Worm (Caenorhabditis elegans) whole organism, young adult: ENCODE data around the gene rga-5.

Experiments
- D2030.7 ChIP-seq: fragments of 200-800 bp; sonication (Bioruptor generic); IDR thresholded peaks from 2 replicates; pipeline ENCODE4 v1.3.6; 2022; ENCODE audit warnings: missing genetic modification reagents, missing genetic modification characterization, missing compliant biosample characterization
- F33H1.4 ChIP-seq: fragments of 200-800 bp; sonication (Bioruptor generic); IDR thresholded peaks from 2 replicates; pipeline ENCODE4 v1.3.6; 2022; ENCODE audit warnings: missing genetic modification reagents, missing genetic modification characterization, missing compliant biosample characterization
- F37B4.10 ChIP-seq: fragments of 200-800 bp; sonication (Bioruptor generic); IDR thresholded peaks from 2 replicates; pipeline ENCODE4 v1.3.6; 2022; ENCODE audit warnings: missing genetic modification characterization, missing compliant biosample characterization
- F39B2.1 ChIP-seq: fragments of 200-800 bp; sonication (Bioruptor generic); IDR thresholded peaks from 2 replicates; pipeline ENCODE4 v1.3.6; 2022; ENCODE audit warnings: missing genetic modification reagents, missing genetic modification characterization, missing compliant biosample characterization
- F52B5.7 ChIP-seq: sonication (generic microtip); optimal IDR thresholded peaks from 2 replicates; lab custom pipeline; 2016; ENCODE audit warnings: mild to moderate bottlenecking, missing genetic modification characterization, missing compliant biosample characterization
- F57C9.4 ChIP-seq: sonication (generic microtip); optimal IDR thresholded peaks from 2 replicates; lab custom pipeline; 2017; ENCODE audit warnings: mild to moderate bottlenecking, missing genetic modification characterization, missing compliant biosample characterization
- Y56A3A.18 ChIP-seq: fragments of 200-800 bp; sonication (Bioruptor generic); IDR thresholded peaks from 2 replicates; pipeline ENCODE4 v1.3.6; 2022; ENCODE audit warnings: missing genetic modification reagents, missing genetic modification characterization, missing compliant biosample characterization
- Y95B8A.8 ChIP-seq: fragments of 200-800 bp; sonication (Bioruptor generic); IDR thresholded peaks from 2 replicates; pipeline ENCODE4 v1.3.6; 2022; ENCODE audit warnings: missing genetic modification reagents, missing genetic modification characterization, missing compliant biosample characterization
- akir-1 ChIP-seq: fragments of 200-800 bp; sonication (Bioruptor generic); optimal IDR thresholded peaks from 2 replicates; lab custom pipeline; 2018; ENCODE audit warnings: mild to moderate bottlenecking, missing genetic modification characterization, moderate library complexity, missing compliant biosample characterization
- atf-7 ChIP-seq: sonication (generic microtip); optimal IDR thresholded peaks from 2 replicates; lab custom pipeline; 2017; ENCODE audit warnings: mild to moderate bottlenecking, missing genetic modification characterization, missing compliant biosample characterization
- attf-6 ChIP-seq: fragments of 200-800 bp; sonication (Bioruptor generic); IDR thresholded peaks from 2 replicates; pipeline ENCODE4 v1.3.6; 2022; ENCODE audit warnings: missing genetic modification reagents, missing genetic modification characterization, missing compliant biosample characterization
- cebp-1 ChIP-seq, 2 experiments: fragments of 200-800 bp in 1 of 2; sonication (Bioruptor generic) in 1 of 2; sonication (generic microtip) in 1 of 2; IDR thresholded peaks in 1 of 2; optimal IDR thresholded peaks in 1 of 2; 2 replicates each; pipeline versions ENCODE4 v1.3.6 to Lab custom; 2017 to 2022; ENCODE audit warnings: missing compliant biosample characterization in 2 of 2, missing genetic modification characterization in 2 of 2, mild to moderate bottlenecking in 1 of 2, missing genetic modification reagents in 1 of 2, moderate library complexity in 1 of 2
- ceh-27 ChIP-seq: fragments of 200-800 bp; sonication (Bioruptor generic); optimal IDR thresholded peaks from 2 replicates; lab custom pipeline; 2018; ENCODE audit warnings: mild to moderate bottlenecking, missing genetic modification characterization, moderate library complexity, missing compliant biosample characterization
- ceh-40 ChIP-seq: fragments of 200-800 bp; sonication (Bioruptor generic); IDR thresholded peaks from 2 replicates; pipeline ENCODE4 v1.3.6; 2022; ENCODE audit warnings: missing genetic modification characterization, missing compliant biosample characterization
- ceh-79 ChIP-seq: sonication (generic microtip); optimal IDR thresholded peaks from 2 replicates; lab custom pipeline; 2017; ENCODE audit warnings: mild to moderate bottlenecking, missing genetic modification characterization, missing compliant biosample characterization
- chd-7 ChIP-seq: sonication (generic microtip); optimal IDR thresholded peaks from 2 replicates; lab custom pipeline; 2016; ENCODE audit warnings: mild to moderate bottlenecking, missing genetic modification characterization, moderate library complexity, missing compliant biosample characterization
- die-1 ChIP-seq: sonication (generic microtip); optimal IDR thresholded peaks from 2 replicates; lab custom pipeline; 2016; ENCODE audit warnings: missing genotype, mild to moderate bottlenecking, missing genetic modification characterization, missing compliant biosample characterization
- dpl-1 ChIP-seq: fragments of 150-350 bp; optimal IDR thresholded peaks from 2 replicates; lab custom pipeline; 2014; ENCODE audit warnings: missing biosample characterization, missing genetic modification reagents, missing genetic modification characterization
- ekl-4 ChIP-seq: fragments of 200-800 bp; sonication (Bioruptor generic); IDR thresholded peaks from 2 replicates; pipeline ENCODE4 v1.3.6; 2022; ENCODE audit warnings: missing genetic modification reagents, missing genetic modification characterization, missing compliant biosample characterization
- ets-4 ChIP-seq: fragments of 200-800 bp; sonication (Bioruptor generic); optimal IDR thresholded peaks from 2 replicates; lab custom pipeline; 2018; ENCODE audit warnings: mild to moderate bottlenecking, missing genetic modification characterization, missing compliant biosample characterization
- fkh-3 ChIP-seq: sonication (generic microtip); optimal IDR thresholded peaks from 2 replicates; lab custom pipeline; 2016; ENCODE audit warnings: mild to moderate bottlenecking, missing genetic modification characterization, missing compliant biosample characterization
- hmg-20 ChIP-seq: fragments of 200-800 bp; sonication (Bioruptor generic); IDR thresholded peaks from 2 replicates; pipeline ENCODE4 v1.3.6; 2022; ENCODE audit warnings: missing genetic modification reagents, missing genetic modification characterization, missing compliant biosample characterization
- hsf-1 ChIP-seq: fragments of 200-800 bp; sonication (Bioruptor generic); IDR thresholded peaks from 2 replicates; pipeline ENCODE4 v1.3.6; 2022; ENCODE audit warnings: missing genetic modification reagents, missing genetic modification characterization, missing compliant biosample characterization
- lsy-27 ChIP-seq: sonication (generic microtip); optimal IDR thresholded peaks from 2 replicates; lab custom pipeline; 2017; ENCODE audit warnings: missing genetic modification characterization, mild to moderate bottlenecking, missing compliant biosample characterization, antibody characterized with exemption, missing genotype, borderline replicate concordance; ENCODE audit not compliant: insufficient read depth
- madf-6 ChIP-seq: fragments of 200-800 bp; sonication (Bioruptor generic); IDR thresholded peaks from 2 replicates; pipeline ENCODE4 v1.3.6; 2022; ENCODE audit warnings: missing genetic modification reagents, missing genetic modification characterization, missing compliant biosample characterization
- mcd-1 ChIP-seq: fragments of 200-800 bp; sonication (Bioruptor generic); IDR thresholded peaks from 2 replicates; pipeline ENCODE4 v1.3.6; 2022; ENCODE audit warnings: missing genetic modification reagents, missing genetic modification characterization, missing compliant biosample characterization
- mes-4 ChIP-seq: sonication (generic microtip); optimal IDR thresholded peaks from 2 replicates; lab custom pipeline; 2016; ENCODE audit warnings: missing genotype, missing genetic modification characterization, missing compliant biosample characterization
- nfyb-1 ChIP-seq: fragments of 200-800 bp; sonication (Bioruptor generic); IDR thresholded peaks from 2 replicates; pipeline ENCODE4 v1.3.6; 2022; ENCODE audit warnings: missing genetic modification reagents, missing genetic modification characterization, missing compliant biosample characterization
- nhr-120 ChIP-seq: fragments of 200-800 bp; sonication (Bioruptor generic); IDR thresholded peaks from 2 replicates; pipeline ENCODE4 v1.3.6; 2022; ENCODE audit warnings: missing genetic modification characterization, missing compliant biosample characterization
- nhr-27 ChIP-seq: fragments of 200-800 bp; sonication (Bioruptor generic); optimal IDR thresholded peaks from 2 replicates; lab custom pipeline; 2018; ENCODE audit warnings: mild to moderate bottlenecking, missing genetic modification characterization, moderate library complexity, missing compliant biosample characterization
- nhr-80 ChIP-seq: sonication (generic microtip); optimal IDR thresholded peaks from 2 replicates; lab custom pipeline; 2016; ENCODE audit warnings: missing genetic modification characterization, missing compliant biosample characterization
- rcor-1 ChIP-seq: fragments of 200-800 bp; sonication (Bioruptor generic); IDR thresholded peaks from 2 replicates; pipeline ENCODE4 v1.3.6; 2022; ENCODE audit warnings: missing genetic modification reagents, missing genetic modification characterization, missing compliant biosample characterization
- repo-1 ChIP-seq: sonication (generic microtip); optimal IDR thresholded peaks from 2 replicates; lab custom pipeline; 2017; ENCODE audit warnings: mild to moderate bottlenecking, missing genetic modification characterization, missing compliant biosample characterization
- rpc-1 ChIP-seq, 2 experiments: fragments of 150-350 bp in 1 of 2; sonication (generic microtip) in 1 of 2; optimal IDR thresholded peaks; 2 replicates each; lab custom pipeline; 2014 to 2018; ENCODE audit warnings: missing biosample characterization in 1 of 2, missing genetic modification characterization in 1 of 2, missing genetic modification reagents in 1 of 2, missing genotype in 1 of 2
- sea-2 ChIP-seq: fragments of 200-800 bp; sonication (Bioruptor generic); IDR thresholded peaks from 2 replicates; pipeline ENCODE4 v1.3.6; 2022; ENCODE audit warnings: missing genetic modification characterization, missing compliant biosample characterization
- snpc-4 ChIP-seq, 5 experiments: fragments of 150-350 bp in 1 of 5; sonication (generic microtip) in 4 of 5; optimal IDR thresholded peaks; 2 replicates each; lab custom pipeline; 2014 to 2018; ENCODE audit warnings: missing genetic modification characterization in 5 of 5, missing biosample characterization in 3 of 5, antibody characterized with exemption in 2 of 5, mild to moderate bottlenecking in 2 of 5, missing compliant biosample characterization in 2 of 5, missing genotype in 2 of 5, moderate library complexity in 2 of 5, missing genetic modification reagents in 1 of 5
- tbp1 ChIP-seq: fragments of 200-800 bp; sonication (Bioruptor generic); optimal IDR thresholded peaks from 2 replicates; lab custom pipeline; 2018; ENCODE audit warnings: mild to moderate bottlenecking, missing genetic modification characterization, missing compliant biosample characterization
- unc-62 ChIP-seq: fragments of 150-350 bp; optimal IDR thresholded peaks from 2 replicates; lab custom pipeline; 2014; ENCODE audit warnings: missing biosample characterization, missing genetic modification reagents, missing genetic modification characterization
- xnd-1 ChIP-seq: sonication (generic microtip); optimal IDR thresholded peaks from 2 replicates; lab custom pipeline; 2016; ENCODE audit warnings: missing genotype, missing genetic modification reagents, missing genetic modification characterization, missing compliant biosample characterization
- zim-3 ChIP-seq: sonication (generic microtip); optimal IDR thresholded peaks from 2 replicates; lab custom pipeline; 2017; ENCODE audit warnings: mild to moderate bottlenecking, missing genetic modification characterization, moderate library complexity, missing compliant biosample characterization
- ztf-18 ChIP-seq: sonication (generic microtip); optimal IDR thresholded peaks from 2 replicates; lab custom pipeline; 2016; ENCODE audit warnings: missing genotype, mild to moderate bottlenecking, missing genetic modification characterization, missing compliant biosample characterization

rga-5 gene

ce11 chrIV:13783237-13784012, 44.3 kb upstream of the rga-5 start, which contains the start of gene iscu-1 (continued):
- TF ChIP-seq F57C9.4 (no peak), sea-2 (GFP tag; lab: Robert Waterston, UW) (no peak), hsf-1 (GFP tag; lab: Robert Waterston, UW) (no peak), F33H1.4 (GFP tag; lab: Robert Waterston, UW) (peak; percentile 93), die-1 (tag; lab: Kevin White, UChicago) (no peak), fkh-3 (no peak), attf-6 (peak; percentile 91), D2030.7 (GFP tag; lab: Robert Waterston, UW) (peak; percentile 42; the same call in 1 of the 2 replicates), rpc-1 (optimal IDR thresholded peaks at IDR 0.05; lab: Kevin White, UChicago) (no peak), rpc-1 (tag; optimal IDR thresholded peaks at IDR 0.05; lab: Kevin White, UChicago) (no peak), hmg-20 (no peak), ceh-40 (GFP tag; lab: Robert Waterston, UW) (no peak), ets-4 (no peak), nhr-27 (tag; lab: Kevin White, UChicago) (no peak), snpc-4 (GFP tag; optimal IDR thresholded peaks at IDR 0.05; lab: Kevin White, UChicago) (peak; percentile 76), snpc-4 (tag; optimal IDR thresholded peaks at IDR 0.05; lab: Kevin White, UChicago) (peak in 3 of 4 experiments; percentile 86 to 91 (median 89)), ztf-18 (tag; lab: Kevin White, UChicago) (peak; percentile 43), chd-7 (no peak), Y56A3A.18 (GFP tag; lab: Robert Waterston, UW) (no peak), repo-1 (tag; lab: Kevin White, UChicago) (no peak), xnd-1 (peak; percentile 81), mes-4 (no peak), akir-1 (GFP tag; lab: Kevin White, UChicago) (no peak), ceh-79 (tag; lab: Kevin White, UChicago) (no peak), unc-62 (no peak), F37B4.10 (no peak), ceh-27 (GFP tag; lab: Kevin White, UChicago) (peak; percentile 38), nhr-120 (GFP tag; lab: Robert Waterston, UW) (no peak), nhr-80 (peak; percentile 47), madf-6 (GFP tag; lab: Robert Waterston, UW) (peak; percentile 92), F39B2.1 (GFP tag; lab: Robert Waterston, UW) (no peak), atf-7 (no peak), dpl-1 (GFP tag; lab: Kevin White, UChicago) (peak; percentile 7), zim-3 (tag; lab: Kevin White, UChicago) (no peak)
- TF ChIP-seq, all 124 proteins: peak for 20

ce11 chrIV:13784774-13785173, 42.9 kb upstream of the rga-5 start:
- TF ChIP-seq ekl-4 (GFP tag; lab: Robert Waterston, UW) = peak; percentile 22; the same call in 1 of the 2 replicates
- 0 out of 2 replicates have a peak, but pooled peaks have one; percentile 17 for TF ChIP-seq rcor-1 (GFP tag; lab: Robert Waterston, UW)
- TF ChIP-seq snpc-4 (GFP tag; optimal IDR thresholded peaks at IDR 0.05; lab: Kevin White, UChicago) = no peak
- TF ChIP-seq snpc-4 (tag; optimal IDR thresholded peaks at IDR 0.05; lab: Kevin White, UChicago) = peak in 1 of 4 experiments; percentile 10
- TF ChIP-seq mcd-1 (GFP tag; lab: Robert Waterston, UW) = no peak

- TF ChIP-seq nfyb-1 (no peak), F57C9.4 (no peak), lsy-27 (tag; lab: Kevin White, UChicago) (no peak), attf-6 (no peak), Y95B8A.8 (GFP tag; lab: Robert Waterston, UW) (no peak), cebp-1 (GFP tag; IDR thresholded peaks at IDR 0.05; lab: Robert Waterston, UW) (no peak), cebp-1 (tag; optimal IDR thresholded peaks at IDR 0.05; lab: Kevin White, UChicago) (no peak), F39B2.1 (GFP tag; lab: Robert Waterston, UW) (no peak), F52B5.7 (tag; lab: Kevin White, UChicago) (no peak), tbp1 (GFP tag; lab: Kevin White, UChicago) (no peak), snpc-4 (GFP tag; optimal IDR thresholded peaks at IDR 0.05; lab: Kevin White, UChicago) (no peak), snpc-4 (tag; optimal IDR thresholded peaks at IDR 0.05; lab: Kevin White, UChicago) (no peak)
Observed at ce11 chrIV:13785545-13785944, 42.1 kb upstream of the rga-5 start, which contains the start of gene lact-9. lact-9 (minus strand) TSS chrIV:13785645.
